Fruit fly (Drosophila melanogaster) whole organism, adult: Measurements from ENCODE around the gene CheB93b.

ENCODE experiments used
- CG11617 ChIP-seq: fragments of 200-800 bp; sonication (Bioruptor generic); optimal IDR thresholded peaks from 2 replicates; lab custom pipeline; 2017; ENCODE audit warnings: mild to moderate bottlenecking, missing biosample characterization, missing genetic modification reagents, missing genetic modification characterization
- CG33017 ChIP-seq: fragments of 200-800 bp; sonication (Bioruptor generic); optimal IDR thresholded peaks from 2 replicates; lab custom pipeline; 2018; ENCODE audit warnings: missing biosample characterization, mild to moderate bottlenecking, missing genetic modification characterization, moderate library complexity
- cic ChIP-seq: fragments of 200-800 bp; sonication (Bioruptor generic); optimal IDR thresholded peaks from 2 replicates; lab custom pipeline; 2017; ENCODE audit warnings: missing biosample characterization, mild to moderate bottlenecking, missing genetic modification characterization, moderate library complexity
- kay ChIP-seq: fragments of 200-800 bp; sonication (Bioruptor generic); peaks from one replicate; lab custom pipeline; 2016; ENCODE audit warnings: missing biosample characterization, missing genetic modification characterization, borderline replicate concordance

- no peak for TF ChIP-seq kay
- no peak for TF ChIP-seq CG11617 (GFP tag; lab: Kevin White, UChicago)
- TF ChIP-seq cic (GFP tag; lab: Kevin White, UChicago): no peak
- no peak for TF ChIP-seq CG33017 (tag; lab: Kevin White, UChicago)
Observed at dm6 chr3R:21407145-21407544, 1.8 kb upstream of the CheB93b start, which contains the start of gene CheB93a.
